Worm (Caenorhabditis elegans) whole organism, L2 larva: ENCODE results near the gene F08G5.3.

ENCODE experiments used
- C34F6.9 ChIP-seq: fragments of 150-350 bp; optimal IDR thresholded peaks from 2 replicates; lab custom pipeline; 2014; ENCODE audit warnings: missing biosample characterization, missing genetic modification characterization
- F13H6.1 ChIP-seq: sonication (generic microtip); optimal IDR thresholded peaks from 2 replicates; lab custom pipeline; 2016; ENCODE audit warnings: missing genetic modification characterization, missing compliant biosample characterization
- R02D3.7 ChIP-seq: fragments of 150-350 bp; optimal IDR thresholded peaks from 2 replicates; lab custom pipeline; 2014; ENCODE audit warnings: missing biosample characterization, missing genetic modification characterization
- ama-1 ChIP-seq: fragments of 150-350 bp; optimal IDR thresholded peaks from 2 replicates; lab custom pipeline; 2018; ENCODE audit warnings: inconsistent platforms
- blmp-1 ChIP-seq: sonication (generic microtip); optimal IDR thresholded peaks from 2 replicates; lab custom pipeline; 2017; ENCODE audit warnings: missing genetic modification characterization, mild to moderate bottlenecking, missing compliant biosample characterization, antibody characterized with exemption, moderate library complexity; ENCODE audit not compliant: insufficient read depth
- ceh-16 ChIP-seq: fragments of 150-350 bp; optimal IDR thresholded peaks from 2 replicates; lab custom pipeline; 2014; ENCODE audit warnings: missing biosample characterization, missing genetic modification characterization
- crh-2 ChIP-seq: sonication (generic microtip); optimal IDR thresholded peaks from 2 replicates; lab custom pipeline; 2017; ENCODE audit warnings: missing biosample characterization, missing genetic modification characterization
- dmd-4 ChIP-seq: sonication (generic microtip); optimal IDR thresholded peaks from 2 replicates; lab custom pipeline; 2017; ENCODE audit warnings: missing biosample characterization, missing genetic modification characterization
- egl-27 ChIP-seq: sonication (generic microtip); optimal IDR thresholded peaks from 3 replicates; lab custom pipeline; 2017; ENCODE audit warnings: missing biosample characterization, missing genetic modification reagents, missing genetic modification characterization
- elt-1 ChIP-seq: fragments of 150-350 bp; optimal IDR thresholded peaks from 2 replicates; lab custom pipeline; 2014; ENCODE audit warnings: missing biosample characterization, missing genetic modification characterization
- elt-3 ChIP-seq: sonication (generic microtip); optimal IDR thresholded peaks from 2 replicates; lab custom pipeline; 2017; ENCODE audit warnings: missing biosample characterization, missing genetic modification characterization
- fos-1 ChIP-seq: fragments of 150-350 bp; optimal IDR thresholded peaks from 2 replicates; lab custom pipeline; 2014; ENCODE audit warnings: missing biosample characterization, missing genetic modification characterization
- lin-39 ChIP-seq: fragments of 150-350 bp; optimal IDR thresholded peaks from 2 replicates; lab custom pipeline; 2014; ENCODE audit warnings: missing biosample characterization, missing genetic modification reagents, missing genetic modification characterization
- lsy-2 ChIP-seq, 2 experiments: fragments of 150-350 bp in 1 of 2; sonication (generic microtip) in 1 of 2; optimal IDR thresholded peaks; 2 replicates each; lab custom pipeline; 2014 to 2017; ENCODE audit warnings: missing biosample characterization in 2 of 2, missing genetic modification characterization in 2 of 2
- mab-5 ChIP-seq: fragments of 150-350 bp; optimal IDR thresholded peaks from 2 replicates; lab custom pipeline; 2014; ENCODE audit warnings: missing biosample characterization, missing genetic modification characterization
- mbf-1 ChIP-seq: sonication (generic microtip); optimal IDR thresholded peaks from 2 replicates; lab custom pipeline; 2017; ENCODE audit warnings: missing biosample characterization, missing genetic modification characterization
- mdl-1 ChIP-seq, 2 experiments: fragments of 150-350 bp in 1 of 2; sonication (generic microtip) in 1 of 2; optimal IDR thresholded peaks; 2 replicates each; lab custom pipeline; 2017; ENCODE audit warnings: missing biosample characterization in 2 of 2, missing genetic modification characterization in 2 of 2
- nhr-10 ChIP-seq: sonication (generic microtip); optimal IDR thresholded peaks from 2 replicates; lab custom pipeline; 2017; ENCODE audit warnings: missing biosample characterization, missing genetic modification characterization
- nhr-11 ChIP-seq: fragments of 150-350 bp; optimal IDR thresholded peaks from 2 replicates; lab custom pipeline; 2014; ENCODE audit warnings: missing biosample characterization, missing genetic modification characterization
- nhr-129 ChIP-seq: fragments of 150-350 bp; optimal IDR thresholded peaks from 2 replicates; lab custom pipeline; 2014; ENCODE audit warnings: missing biosample characterization, missing genetic modification characterization
- nhr-237 ChIP-seq: fragments of 150-350 bp; optimal IDR thresholded peaks from 2 replicates; lab custom pipeline; 2014; ENCODE audit warnings: missing biosample characterization, missing genetic modification characterization
- nhr-25 ChIP-seq: fragments of 150-350 bp; sonication (generic microtip); optimal IDR thresholded peaks from 3 replicates; lab custom pipeline; 2014; ENCODE audit warnings: missing biosample characterization, missing genetic modification characterization
- peb-1 ChIP-seq: fragments of 150-350 bp; optimal IDR thresholded peaks from 2 replicates; lab custom pipeline; 2014; ENCODE audit warnings: missing biosample characterization, missing genetic modification characterization
- sem-4 ChIP-seq: fragments of 150-350 bp; optimal IDR thresholded peaks from 2 replicates; lab custom pipeline; 2014; ENCODE audit warnings: missing biosample characterization, missing genetic modification reagents, missing genetic modification characterization
- skn-1 ChIP-seq: sonication (generic microtip); optimal IDR thresholded peaks from 2 replicates; lab custom pipeline; 2017; ENCODE audit warnings: missing biosample characterization, missing genetic modification characterization
- sma-9 ChIP-seq, 2 experiments: fragments of 150-350 bp in 1 of 2; sonication (generic microtip) in 1 of 2; optimal IDR thresholded peaks; 2 replicates each; lab custom pipeline; 2014 to 2016; ENCODE audit warnings: missing genetic modification characterization in 2 of 2, mild to moderate bottlenecking in 1 of 2, missing biosample characterization in 1 of 2, missing compliant biosample characterization in 1 of 2, missing genetic modification reagents in 1 of 2, moderate library complexity in 1 of 2
- snpc-4 ChIP-seq: fragments of 150-350 bp; optimal IDR thresholded peaks from 2 replicates; lab custom pipeline; 2014; ENCODE audit warnings: missing biosample characterization, missing genetic modification characterization
- unc-39 ChIP-seq: fragments of 150-350 bp; optimal IDR thresholded peaks from 2 replicates; lab custom pipeline; 2014; ENCODE audit warnings: missing biosample characterization, missing genetic modification characterization
- unc-55 ChIP-seq: fragments of 150-350 bp; sonication (generic microtip); optimal IDR thresholded peaks from 3 replicates; lab custom pipeline; 2014; ENCODE audit warnings: missing biosample characterization, missing genetic modification reagents, missing genetic modification characterization
- unc-62 ChIP-seq: fragments of 150-350 bp; optimal IDR thresholded peaks from 2 replicates; lab custom pipeline; 2014; ENCODE audit warnings: missing biosample characterization, missing genetic modification reagents, missing genetic modification characterization
- zag-1 ChIP-seq: fragments of 150-350 bp; optimal IDR thresholded peaks from 2 replicates; lab custom pipeline; 2014; ENCODE audit warnings: missing biosample characterization, missing genetic modification characterization
- ztf-11 ChIP-seq: sonication (generic microtip); optimal IDR thresholded peaks from 2 replicates; lab custom pipeline; 2017; ENCODE audit warnings: missing biosample characterization, missing genetic modification characterization

Gene F08G5.3

DNA sequence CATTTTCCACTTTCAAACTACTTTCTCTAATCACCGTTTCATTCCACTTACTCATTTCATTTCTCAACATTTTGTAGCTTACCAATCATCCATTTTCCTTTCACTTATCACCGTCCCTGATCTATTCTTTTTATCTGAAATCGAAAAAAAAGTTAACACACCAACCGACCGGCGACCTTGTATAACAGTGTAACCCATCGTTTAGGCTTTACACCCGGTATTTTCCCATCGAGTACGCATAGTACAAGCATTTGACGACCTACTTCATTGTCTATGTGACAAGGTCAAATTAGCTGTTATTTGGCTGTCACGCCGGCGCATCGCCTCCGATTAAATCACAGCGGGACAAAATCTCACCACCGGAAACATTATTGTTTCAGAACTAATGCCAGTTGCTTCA lies 12.1 kb upstream of the F08G5.3 start:
- TF ChIP-seq nhr-25: peak; percentile 66
- TF ChIP-seq blmp-1: peak; percentile 81
- no peak for TF ChIP-seq fos-1
- TF ChIP-seq, all 48 proteins: peak for 2

DNA sequence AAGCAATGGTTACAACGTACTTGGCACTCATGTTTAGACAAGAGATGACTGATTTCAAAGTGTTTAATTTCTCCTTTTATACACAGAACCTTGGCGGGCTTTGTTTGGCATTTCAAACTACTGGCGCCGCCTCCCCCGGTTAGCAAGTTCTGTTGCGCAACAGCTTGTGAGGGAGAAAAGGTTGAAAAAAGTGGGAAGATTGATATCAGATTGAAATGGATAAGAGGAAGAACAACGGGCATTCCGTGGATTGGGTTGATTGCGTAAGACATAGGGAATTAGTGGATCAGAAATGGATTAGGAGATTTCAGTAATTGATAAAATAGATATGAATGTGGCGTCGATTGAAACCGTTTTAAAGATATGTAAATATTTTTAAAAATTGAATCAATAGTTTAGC lies 11.1 kb upstream of the F08G5.3 start, which contains the start of gene col-130:
col-130 (minus strand) TSS at position 50 of the 400 bp plus-strand sequence.
- no peak for TF ChIP-seq R02D3.7 (tag; lab: Kevin White, UChicago)
- no peak for TF ChIP-seq elt-3 (tag; lab: Kevin White, UChicago)
- TF ChIP-seq C34F6.9 (tag; lab: Kevin White, UChicago): no peak
- no peak for TF ChIP-seq elt-1 (tag; lab: Kevin White, UChicago)
- TF ChIP-seq nhr-129 (tag; lab: Kevin White, UChicago): no peak
- no peak for TF ChIP-seq nhr-11 (tag; lab: Kevin White, UChicago)

DNA sequence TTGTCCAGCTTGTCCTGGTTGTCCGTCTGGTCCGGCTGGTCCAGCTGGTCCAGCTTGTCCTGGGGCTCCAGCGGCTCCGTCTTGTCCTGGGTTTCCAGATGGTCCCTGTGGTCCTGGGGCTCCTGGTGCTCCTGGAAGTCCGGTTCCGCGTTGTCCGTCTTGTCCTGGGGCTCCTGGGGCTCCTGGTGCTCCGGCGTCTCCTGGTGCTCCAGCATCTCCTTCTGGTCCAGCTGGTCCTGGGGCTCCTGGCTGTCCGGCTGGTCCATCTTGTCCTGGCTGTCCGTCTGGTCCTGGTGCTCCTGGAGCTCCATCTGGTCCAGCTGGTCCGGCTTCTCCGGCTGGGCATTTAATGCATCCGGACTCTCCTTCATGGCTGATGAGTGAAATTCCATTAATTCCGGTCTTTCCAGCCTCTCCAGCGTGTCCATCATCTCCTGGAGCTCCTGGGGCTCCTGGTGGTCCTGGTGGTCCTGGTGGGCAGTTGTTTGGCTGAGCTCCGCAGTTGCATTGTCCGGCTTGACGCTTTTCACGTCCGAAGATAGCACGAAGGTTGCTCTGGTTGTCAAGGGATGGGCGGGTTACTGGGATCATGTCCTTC lies 10.4 kb upstream of the F08G5.3 start:
- TF ChIP-seq unc-39 (no peak), nhr-237 (no peak), lin-39 (tag; lab: Kevin White, UChicago) (no peak), crh-2 (tag; lab: Kevin White, UChicago) (no peak)

DNA sequence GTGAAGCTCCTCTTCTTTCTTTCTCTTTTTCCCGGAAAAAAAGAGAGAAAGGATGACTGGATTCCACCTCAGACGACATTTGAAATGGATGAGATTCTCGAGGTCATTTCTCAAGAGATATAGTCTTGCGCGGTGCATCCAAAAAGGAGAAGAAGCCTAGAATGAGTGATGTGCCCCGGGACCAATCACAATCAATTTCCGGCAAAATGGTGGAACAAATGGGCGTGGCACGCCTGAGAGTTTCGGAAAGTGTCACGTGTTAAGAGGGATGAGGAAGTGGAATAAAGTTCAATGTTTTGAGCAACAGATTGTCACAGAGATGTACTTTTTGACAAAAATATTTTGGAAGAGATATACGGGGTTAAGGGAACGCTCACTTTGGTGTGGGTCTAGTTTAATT lies 8.2 kb upstream of the F08G5.3 start:
- TF ChIP-seq ama-1 (lab: Kevin White, UChicago) (no peak), mdl-1 (tag; optimal IDR thresholded peaks at IDR 0.05; lab: Kevin White, UChicago) (peak in 1 of 2 experiments; percentile 59), peb-1 (no peak), egl-27 (tag; lab: Kevin White, UChicago) (no peak), ztf-11 (tag; lab: Kevin White, UChicago) (no peak), lsy-2 (tag; optimal IDR thresholded peaks at IDR 0.05; lab: Kevin White, UChicago) (peak in 1 of 2 experiments; percentile 5), elt-1 (tag; lab: Kevin White, UChicago) (no peak), unc-62 (peak; percentile 44), C34F6.9 (tag; lab: Kevin White, UChicago) (peak; percentile 9), fos-1 (no peak), mab-5 (tag; lab: Kevin White, UChicago) (peak; percentile 26), skn-1 (tag; lab: Kevin White, UChicago) (no peak), mbf-1 (tag; lab: Kevin White, UChicago) (no peak), sem-4 (tag; lab: Kevin White, UChicago) (no peak)

DNA sequence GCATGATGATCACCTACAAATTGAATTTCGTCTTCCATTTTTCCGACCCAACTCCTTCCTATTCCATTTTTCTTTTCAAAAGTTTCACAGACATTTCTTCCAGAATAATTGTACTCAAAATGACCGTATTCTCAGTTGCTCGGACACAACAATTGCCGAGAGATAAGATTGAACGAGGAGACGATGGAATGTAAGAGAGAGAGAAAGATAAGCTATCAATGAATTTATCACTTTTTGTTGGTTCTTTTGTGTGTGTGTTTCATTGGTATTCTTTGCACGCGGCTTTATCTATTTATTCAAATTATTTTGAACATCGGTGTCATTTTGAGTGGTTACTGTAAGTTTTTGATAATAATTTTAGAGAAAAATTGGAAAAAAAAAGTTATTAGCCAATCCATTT lies 3.1 kb upstream of the F08G5.3 start, which contains the start of gene ugt-65:
ugt-65 (plus strand) TSS at position 229 of the 400 bp plus-strand sequence.
- TF ChIP-seq lin-39 (tag; lab: Kevin White, UChicago) (no peak), crh-2 (tag; lab: Kevin White, UChicago) (peak; percentile 15), fos-1 (peak; percentile 71), ceh-16 (tag; lab: Kevin White, UChicago) (no peak), zag-1 (tag; lab: Kevin White, UChicago) (no peak), snpc-4 (tag; lab: Kevin White, UChicago) (no peak), nhr-237 (no peak), F13H6.1 (tag; lab: Kevin White, UChicago) (peak; percentile 6), sma-9 (GFP tag; optimal IDR thresholded peaks at IDR 0.05; lab: Kevin White, UChicago) (peak; percentile 86), sma-9 (tag; optimal IDR thresholded peaks at IDR 0.05; lab: Kevin White, UChicago) (no peak), unc-55 (GFP tag; lab: Kevin White, UChicago) (no peak), dmd-4 (tag; lab: Kevin White, UChicago) (no peak), blmp-1 (no peak)

DNA sequence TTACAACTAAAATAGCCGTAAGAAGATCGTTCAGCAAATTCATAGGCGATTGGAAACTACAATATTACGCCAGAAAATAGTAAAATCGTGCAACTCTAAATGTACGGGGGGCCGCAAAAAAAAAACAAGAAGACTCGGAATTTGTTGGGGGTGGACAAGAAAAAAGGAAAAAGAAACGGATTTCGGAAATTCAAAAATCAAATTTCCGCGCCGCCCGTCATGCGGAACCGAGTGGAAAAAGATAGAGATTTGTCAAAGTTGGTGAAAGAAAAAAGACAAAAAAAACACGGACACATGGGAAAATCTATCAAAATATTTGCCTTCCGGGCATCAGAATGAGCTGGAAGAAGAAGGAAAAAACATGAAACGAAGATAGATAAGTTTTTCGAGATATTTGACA lies 1.9 kb upstream of the F08G5.3 start:
- TF ChIP-seq sma-9 (GFP tag; optimal IDR thresholded peaks at IDR 0.05; lab: Kevin White, UChicago) (peak; percentile 28), sma-9 (tag; optimal IDR thresholded peaks at IDR 0.05; lab: Kevin White, UChicago) (no peak), ama-1 (lab: Kevin White, UChicago) (no peak), nhr-10 (tag; lab: Kevin White, UChicago) (no peak)
